Worm (Caenorhabditis elegans): Measurements from ENCODE around the gene ttbk-8.2.

- TF ChIP-seq W03F9.2 (tag; optimal IDR thresholded peaks at IDR 0.05), result no peak
- TF ChIP-seq him-1 (tag; optimal IDR thresholded peaks at IDR 0.05), result no peak
- TF ChIP-seq dao-5 (tag; optimal IDR thresholded peaks at IDR 0.05), result no peak
These were observed 35.5 kb downstream of the ttbk-8.2 start for ce11 chrIV:5667191-5667590.

All from whole organism, L4/young adult.